Worm (Caenorhabditis elegans) whole organism, late embryonic: ENCODE data around the gene mrps-16.

ENCODE experiments used
- ama-1 ChIP-seq: fragments of 150-350 bp; optimal IDR thresholded peaks from 2 replicates; lab custom pipeline; 2014
- ceh-6 ChIP-seq: fragments of 200-800 bp; sonication (Bioruptor generic); optimal IDR thresholded peaks from 2 replicates; lab custom pipeline; 2018; ENCODE audit warnings: mild to moderate bottlenecking, missing genetic modification characterization, missing compliant biosample characterization
- ceh-9 ChIP-seq: sonication (generic microtip); optimal IDR thresholded peaks from 2 replicates; lab custom pipeline; 2016; ENCODE audit warnings: mild to moderate bottlenecking, missing genetic modification characterization, inconsistent platforms, missing compliant biosample characterization
- dve-1 ChIP-seq: sonication (generic microtip); optimal IDR thresholded peaks from 2 replicates; lab custom pipeline; 2017; ENCODE audit warnings: antibody characterized with exemption, mild to moderate bottlenecking, missing genetic modification characterization, missing compliant biosample characterization
- fkh-6 ChIP-seq: sonication (generic microtip); optimal IDR thresholded peaks from 2 replicates; lab custom pipeline; 2016; ENCODE audit warnings: missing genetic modification characterization, missing compliant biosample characterization
- hlh-30 ChIP-seq: sonication (generic microtip); optimal IDR thresholded peaks from 2 replicates; lab custom pipeline; 2017; ENCODE audit warnings: antibody characterized with exemption, missing genetic modification characterization, missing compliant biosample characterization; ENCODE audit not compliant: insufficient read depth
- hlh-6 ChIP-seq: sonication (generic microtip); optimal IDR thresholded peaks from 2 replicates; lab custom pipeline; 2016; ENCODE audit warnings: missing genotype, missing genetic modification characterization, missing compliant biosample characterization
- nhr-232 ChIP-seq: sonication (generic microtip); optimal IDR thresholded peaks from 2 replicates; lab custom pipeline; 2016; ENCODE audit warnings: missing genetic modification characterization, missing compliant biosample characterization
- sox-4 ChIP-seq: sonication (generic microtip); optimal IDR thresholded peaks from 2 replicates; lab custom pipeline; 2017; ENCODE audit warnings: mild to moderate bottlenecking, missing genetic modification characterization, inconsistent platforms, missing compliant biosample characterization
- tbx-2 ChIP-seq: sonication (generic microtip); optimal IDR thresholded peaks from 2 replicates; lab custom pipeline; 2016; ENCODE audit warnings: missing genetic modification characterization, missing compliant biosample characterization
- unc-42 ChIP-seq: sonication (generic microtip); optimal IDR thresholded peaks from 2 replicates; lab custom pipeline; 2016; ENCODE audit warnings: missing genotype, missing genetic modification characterization, missing compliant biosample characterization

DNA sequence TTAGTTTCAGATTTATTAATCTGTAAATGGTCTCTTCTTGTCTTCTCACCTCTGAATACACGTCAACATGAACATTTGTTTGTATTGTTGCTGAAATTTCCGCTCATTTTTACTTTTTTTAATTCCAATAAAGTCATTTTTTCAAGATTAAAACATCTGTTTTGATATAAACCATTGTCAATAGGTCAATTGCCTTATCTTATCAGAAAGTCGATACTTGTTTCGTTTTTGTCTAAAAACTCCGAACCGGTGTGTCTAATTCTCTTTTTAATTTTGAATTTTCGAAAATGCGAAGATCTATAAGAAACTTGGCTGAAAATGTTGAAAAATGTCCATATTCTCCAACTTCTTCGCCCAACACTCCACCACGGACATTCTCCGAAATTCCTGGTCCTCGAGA lies 29.6 kb downstream of the mrps-16 start, which contains the start of gene cyp-44A1:
- TF ChIP-seq ama-1 (lab: Kevin White, UChicago) (no peak), dve-1 (no peak), fkh-6 (no peak), hlh-30 (tag; lab: Kevin White, UChicago) (no peak), hlh-6 (tag; lab: Kevin White, UChicago) (no peak), sox-4 (tag; lab: Kevin White, UChicago) (no peak), ceh-6 (GFP tag; lab: Kevin White, UChicago) (no peak), unc-42 (no peak), nhr-232 (tag; lab: Kevin White, UChicago) (no peak), ceh-9 (tag; lab: Kevin White, UChicago) (no peak), tbx-2 (tag; lab: Kevin White, UChicago) (no peak)
